Fruit fly (Drosophila melanogaster) Kc167 (cell line): ENCODE results near the gene CG14050.

ENCODE experiments used
- h ChIP-seq: fragments of >200 bp; optimal IDR thresholded peaks from 3 replicates; lab custom pipeline; 2018; ENCODE audit warnings: missing external identifiers
- insv ChIP-seq: fragments of >200 bp; optimal IDR thresholded peaks from 3 replicates; lab custom pipeline; 2018; ENCODE audit warnings: missing external identifiers
- psq ChIP-seq: fragments of >200 bp; optimal IDR thresholded peaks from 2 replicates; lab custom pipeline; 2017; ENCODE audit warnings: missing external identifiers
- ttk ChIP-seq: sonication (Bioruptor generic); optimal IDR thresholded peaks from 2 replicates; lab custom pipeline; 2017; ENCODE audit warnings: missing external identifiers

dm6 chrX:2294474-2295434 lies 31.3 kb downstream of the CG14050 start:
- TF ChIP-seq insv (lab: Kevin White, UChicago) (no peak), psq (lab: Kevin White, UChicago) (no peak), h (lab: Kevin White, UChicago) (no peak), ttk (lab: Kevin White, UChicago) (no peak)
